Fruit fly (Drosophila melanogaster) whole organism, adult: ENCODE data around the gene Nepl3.

Experiments
- CG11617 ChIP-seq: fragments of 200-800 bp; sonication (Bioruptor generic); optimal IDR thresholded peaks from 2 replicates; lab custom pipeline; 2017; ENCODE audit warnings: mild to moderate bottlenecking, missing biosample characterization, missing genetic modification reagents, missing genetic modification characterization
- CG12768 ChIP-seq: fragments of 200-800 bp; sonication (Bioruptor generic); optimal IDR thresholded peaks from 2 replicates; lab custom pipeline; 2017; ENCODE audit warnings: missing biosample characterization, missing genetic modification characterization, mild to moderate bottlenecking, moderate library complexity, missing genetic modification reagents
- CG14711 ChIP-seq: fragments of 200-800 bp; sonication (Bioruptor generic); optimal IDR thresholded peaks from 2 replicates; lab custom pipeline; 2018; ENCODE audit warnings: missing biosample characterization, mild to moderate bottlenecking, missing genetic modification characterization, moderate library complexity
- CG1620 ChIP-seq: fragments of 200-800 bp; sonication (Bioruptor generic); optimal IDR thresholded peaks from 2 replicates; lab custom pipeline; 2016; ENCODE audit warnings: missing biosample characterization, missing genetic modification characterization
- CG33017 ChIP-seq: fragments of 200-800 bp; sonication (Bioruptor generic); optimal IDR thresholded peaks from 2 replicates; lab custom pipeline; 2018; ENCODE audit warnings: missing biosample characterization, mild to moderate bottlenecking, missing genetic modification characterization, moderate library complexity
- CG5204 ChIP-seq: fragments of 200-800 bp; sonication (Bioruptor generic); optimal IDR thresholded peaks from 2 replicates; lab custom pipeline; 2016; ENCODE audit warnings: missing biosample characterization, missing genetic modification characterization
- Clk ChIP-seq: fragments of 200-800 bp; sonication (Bioruptor generic); optimal IDR thresholded peaks from 2 replicates; lab custom pipeline; 2017; ENCODE audit warnings: missing biosample characterization, missing genetic modification characterization
- Crg-1 ChIP-seq: fragments of 200-800 bp; sonication (Bioruptor generic); optimal IDR thresholded peaks from 2 replicates; lab custom pipeline; 2016; ENCODE audit warnings: missing biosample characterization, missing genetic modification characterization
- Mnt ChIP-seq: fragments of 200-800 bp; sonication (Bioruptor generic); optimal IDR thresholded peaks from 2 replicates; lab custom pipeline; 2016; ENCODE audit warnings: missing biosample characterization, mild to moderate bottlenecking, missing genetic modification characterization
- bab1 ChIP-seq: fragments of 200-800 bp; sonication (Bioruptor generic); optimal IDR thresholded peaks from 3 replicates; lab custom pipeline; 2019; ENCODE audit warnings: missing biosample characterization, mild to moderate bottlenecking, missing genetic modification characterization, moderate library complexity
- kay ChIP-seq: fragments of 200-800 bp; sonication (Bioruptor generic); peaks from one replicate; lab custom pipeline; 2016; ENCODE audit warnings: missing biosample characterization, missing genetic modification characterization, borderline replicate concordance
- pad ChIP-seq: fragments of 200-800 bp; sonication (Bioruptor generic); optimal IDR thresholded peaks from 3 replicates; lab custom pipeline; 2017; ENCODE audit warnings: missing biosample characterization, missing genetic modification characterization, mild to moderate bottlenecking, moderate library complexity, missing genetic modification reagents
- tj ChIP-seq: fragments of 200-800 bp; sonication (Bioruptor generic); optimal IDR thresholded peaks from 3 replicates; lab custom pipeline; 2017; ENCODE audit warnings: missing biosample characterization, mild to moderate bottlenecking, missing genetic modification characterization, moderate library complexity
- toe ChIP-seq: fragments of 200-800 bp; sonication (Bioruptor generic); optimal IDR thresholded peaks from 2 replicates; lab custom pipeline; 2016; ENCODE audit warnings: missing biosample characterization, missing genetic modification characterization

DNA sequence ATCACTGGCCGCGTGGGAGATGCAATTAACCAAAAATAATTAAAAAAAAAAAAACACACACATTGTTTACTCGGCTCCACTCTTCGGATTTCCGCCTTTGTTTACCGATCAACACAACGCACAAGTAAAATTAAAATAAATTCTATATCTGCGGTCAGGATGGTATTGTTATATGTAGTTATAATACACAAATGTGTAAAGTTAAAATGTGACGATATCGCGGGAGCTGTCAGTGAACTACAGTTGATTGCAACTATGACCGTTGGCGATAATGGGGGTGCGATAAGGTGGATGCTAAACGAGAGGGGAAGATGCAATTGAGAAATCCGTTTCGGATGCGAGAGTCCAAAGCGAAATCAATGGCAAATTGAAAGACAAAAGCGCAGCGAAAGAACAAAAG lies 51.7 kb downstream of the Nepl3 start:
- TF ChIP-seq tj (GFP tag; lab: Kevin White, UChicago) = no peak
- TF ChIP-seq toe (GFP tag; lab: Kevin White, UChicago) = no peak
- no peak for TF ChIP-seq CG12768 (GFP tag; lab: Kevin White, UChicago)
- TF ChIP-seq CG33017 (tag; lab: Kevin White, UChicago) = no peak
- TF ChIP-seq bab1 (GFP tag; lab: Kevin White, UChicago) = no peak
- no peak for TF ChIP-seq Clk (GFP tag; lab: Kevin White, UChicago)
- TF ChIP-seq Crg-1 = no peak
- no peak for TF ChIP-seq CG1620
- TF ChIP-seq CG5204 (GFP tag; lab: Kevin White, UChicago) = no peak
- TF ChIP-seq CG14711 = no peak
- no peak for TF ChIP-seq kay (GFP tag; lab: Kevin White, UChicago)
- TF ChIP-seq pad (GFP tag; lab: Kevin White, UChicago) = no peak
- no peak for TF ChIP-seq Mnt (GFP tag; lab: Kevin White, UChicago)
- no peak for TF ChIP-seq CG11617 (GFP tag; lab: Kevin White, UChicago)
